Fruit fly (Drosophila melanogaster): ENCODE results near the gene MetRS-m.

Gene MetRS-m

DNA sequence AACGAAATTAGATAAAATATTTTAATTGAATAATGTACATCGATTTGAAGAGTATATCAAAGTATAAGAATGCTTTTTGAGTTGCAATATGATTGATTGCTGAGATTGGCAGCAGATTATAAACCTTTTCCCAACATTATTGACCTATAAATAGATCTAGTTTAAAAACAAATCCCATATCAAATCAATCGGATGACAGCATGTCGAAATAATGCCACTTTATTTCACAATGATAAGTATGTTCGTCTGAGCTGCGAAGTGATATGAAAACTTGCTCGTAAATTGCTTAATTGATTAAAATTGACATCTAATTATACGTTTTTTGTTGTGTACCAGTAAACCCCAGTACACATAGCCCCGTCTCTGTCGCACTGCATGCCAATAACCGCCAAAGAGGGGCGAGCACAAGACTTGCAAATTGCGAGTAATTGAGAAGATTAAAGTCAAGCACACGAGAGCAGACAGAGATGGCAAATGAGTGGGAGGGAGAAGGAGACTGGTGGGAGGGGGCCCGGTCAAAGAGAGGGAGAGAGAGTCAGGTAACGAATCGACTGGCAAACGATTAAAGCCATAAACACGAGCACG is 23.3 kb upstream of the MetRS-m start (continued):
- TF ChIP-seq ftz-f1 (GFP tag; optimal IDR thresholded peaks at IDR 0.05) (no peak), CG1024 (GFP tag; IDR thresholded peaks at IDR 0.05) (no peak), Elba2 (GFP tag; optimal IDR thresholded peaks at IDR 0.05) (no peak), crp (GFP tag; optimal IDR thresholded peaks at IDR 0.05) (no peak), CG4730 (GFP tag; IDR thresholded peaks at IDR 0.05) (no peak), dan (GFP tag; IDR thresholded peaks at IDR 0.05) (no peak), CG7357 (GFP tag; IDR thresholded peaks at IDR 0.05) (no peak), CG2678 (tag; optimal IDR thresholded peaks at IDR 0.05) (peak; percentile 55), CG8281 (tag; optimal IDR thresholded peaks at IDR 0.05) (no peak), Ada2b (GFP tag; IDR thresholded peaks at IDR 0.05) (no peak), CG12391 (tag; optimal IDR thresholded peaks at IDR 0.05) (peak; percentile 49), kay (GFP tag; optimal IDR thresholded peaks at IDR 0.05) (no peak), CG16815 (GFP tag; optimal IDR thresholded peaks at IDR 0.05) (peak; percentile 10), CG2199 (GFP tag; IDR thresholded peaks at IDR 0.05) (no peak), amos (GFP tag; IDR thresholded peaks at IDR 0.05; ENCODE audit: partially characterized antibody) (no peak), CG7745 (tag; optimal IDR thresholded peaks at IDR 0.05) (no peak), HLHmδ (GFP tag; optimal IDR thresholded peaks at IDR 0.05) (no peak), caup (GFP tag; optimal IDR thresholded peaks at IDR 0.05; ENCODE audit: severe bottlenecking) (no peak), CG8924 (tag; optimal IDR thresholded peaks at IDR 0.05) (peak; percentile 18), Opbp (GFP tag; IDR thresholded peaks at IDR 0.05; ENCODE audit: partially characterized antibody) (no peak), CG14965 (GFP tag; optimal IDR thresholded peaks at IDR 0.05; ENCODE audit: borderline replicate concordance) (no peak), ap (GFP tag; IDR thresholded peaks at IDR 0.05) (no peak), wor (GFP tag; IDR thresholded peaks at IDR 0.05) (no peak), Aef1 (GFP tag; IDR thresholded peaks at IDR 0.05) (no peak), CG11247 (GFP tag; IDR thresholded peaks at IDR 0.05) (no peak), bbx (GFP tag; IDR thresholded peaks at IDR 0.05; ENCODE audit: partially characterized antibody) (no peak), CG12942 (GFP tag; optimal IDR thresholded peaks at IDR 0.05) (peak; percentile 28), CG17612 (GFP tag; IDR thresholded peaks at IDR 0.05) (no peak), CG4854 (GFP tag; optimal IDR thresholded peaks at IDR 0.05) (peak; percentile 7), CG14860 (GFP tag; IDR thresholded peaks at IDR 0.05; ENCODE audit: partially characterized antibody) (no peak), CG14667 (GFP tag; IDR thresholded peaks at IDR 0.05) (no peak), lab (GFP tag; optimal IDR thresholded peaks at IDR 0.05) (no peak), CG9797 (GFP tag; optimal IDR thresholded peaks at IDR 0.05) (no peak), Oaz (GFP tag; IDR thresholded peaks at IDR 0.05) (no peak), CG3065 (GFP tag; optimal IDR thresholded peaks at IDR 0.05) (no peak), CG7987 (GFP tag; optimal IDR thresholded peaks at IDR 0.05) (no peak), CG43689 (GFP tag; IDR thresholded peaks at IDR 0.05) (no peak), Rx (GFP tag; IDR thresholded peaks at IDR 0.05) (no peak), sqz (GFP tag; optimal IDR thresholded peaks at IDR 0.05) (no peak), PHDP (tag; optimal IDR thresholded peaks at IDR 0.05) (peak; percentile 46), CG12155 (GFP tag; optimal IDR thresholded peaks at IDR 0.05) (peak; percentile 34), lola (GFP tag; optimal IDR thresholded peaks at IDR 0.05) (no peak), CG4617 (GFP tag; optimal IDR thresholded peaks at IDR 0.05; ENCODE audit: borderline replicate concordance) (no peak), fu2 (GFP tag; optimal IDR thresholded peaks at IDR 0.05) (peak; percentile 62), CG6254 (GFP tag; optimal IDR thresholded peaks at IDR 0.05) (no peak), vvl (GFP tag; IDR thresholded peaks at IDR 0.05) (no peak), CG6175 (GFP tag; IDR thresholded peaks at IDR 0.05) (no peak), psq (GFP tag; optimal IDR thresholded peaks at IDR 0.05) (no peak), sisA (GFP tag; IDR thresholded peaks at IDR 0.05) (no peak), D (optimal IDR thresholded peaks at IDR 0.05) (no peak), D (GFP tag; optimal IDR thresholded peaks at IDR 0.05) (no peak)

Data from whole organism, embryonic.